Fruit fly (Drosophila melanogaster): ENCODE results near the gene CG7600.

Gene CG7600

DNA sequence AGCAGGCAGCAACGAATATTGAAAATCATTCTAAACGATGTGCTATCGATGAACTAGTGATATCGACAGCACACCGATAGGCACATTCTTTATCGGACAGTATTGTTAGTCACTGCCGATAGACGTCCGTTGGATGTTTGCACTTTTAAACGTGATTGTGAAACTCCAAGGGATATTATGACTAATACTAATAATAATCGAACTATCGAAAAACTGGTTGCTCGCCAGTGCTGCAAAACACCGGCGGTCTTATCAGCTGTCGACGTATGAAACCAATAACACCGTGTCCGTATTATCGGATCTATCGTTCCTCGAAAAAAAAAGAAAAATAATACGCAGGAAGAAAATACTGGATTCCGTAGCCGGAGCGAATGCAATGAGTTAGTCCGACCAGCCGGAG is at the start of gene CG7600, which contains the start of gene Ube3a:
CG7600 (plus strand) TSS at position 270 of the 400 bp plus-strand sequence.
Ube3a (minus strand) TSS at position 67 of the 400 bp plus-strand sequence.
- peak; percentile 53 for TF ChIP-seq noc (tag; optimal IDR thresholded peaks at IDR 0.05)

DNA sequence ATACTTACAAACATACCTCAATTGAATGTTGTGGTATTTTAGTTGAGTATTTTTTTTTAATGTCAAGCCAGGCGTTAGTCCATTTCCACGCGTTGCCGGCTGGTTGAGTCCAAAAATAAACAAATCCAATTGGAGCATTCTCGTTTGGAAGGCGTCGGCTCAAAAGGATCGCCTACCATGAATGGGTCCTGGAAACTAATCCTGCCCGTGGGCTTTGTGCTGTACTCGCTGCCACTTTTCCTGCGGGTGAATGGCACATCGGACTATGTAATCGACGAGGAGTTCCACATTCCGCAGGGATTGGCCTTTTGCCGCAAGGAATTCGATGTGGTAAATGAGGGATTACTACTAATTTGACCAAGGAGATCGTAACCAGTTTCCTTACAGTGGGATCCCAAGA is 45.7 kb upstream of the CG7600 start, which contains the start of gene Alg10:
Alg10 (plus strand) TSS at position 73 of the 400 bp plus-strand sequence.
- no peak for TF ChIP-seq noc (tag; optimal IDR thresholded peaks at IDR 0.05)

DNA sequence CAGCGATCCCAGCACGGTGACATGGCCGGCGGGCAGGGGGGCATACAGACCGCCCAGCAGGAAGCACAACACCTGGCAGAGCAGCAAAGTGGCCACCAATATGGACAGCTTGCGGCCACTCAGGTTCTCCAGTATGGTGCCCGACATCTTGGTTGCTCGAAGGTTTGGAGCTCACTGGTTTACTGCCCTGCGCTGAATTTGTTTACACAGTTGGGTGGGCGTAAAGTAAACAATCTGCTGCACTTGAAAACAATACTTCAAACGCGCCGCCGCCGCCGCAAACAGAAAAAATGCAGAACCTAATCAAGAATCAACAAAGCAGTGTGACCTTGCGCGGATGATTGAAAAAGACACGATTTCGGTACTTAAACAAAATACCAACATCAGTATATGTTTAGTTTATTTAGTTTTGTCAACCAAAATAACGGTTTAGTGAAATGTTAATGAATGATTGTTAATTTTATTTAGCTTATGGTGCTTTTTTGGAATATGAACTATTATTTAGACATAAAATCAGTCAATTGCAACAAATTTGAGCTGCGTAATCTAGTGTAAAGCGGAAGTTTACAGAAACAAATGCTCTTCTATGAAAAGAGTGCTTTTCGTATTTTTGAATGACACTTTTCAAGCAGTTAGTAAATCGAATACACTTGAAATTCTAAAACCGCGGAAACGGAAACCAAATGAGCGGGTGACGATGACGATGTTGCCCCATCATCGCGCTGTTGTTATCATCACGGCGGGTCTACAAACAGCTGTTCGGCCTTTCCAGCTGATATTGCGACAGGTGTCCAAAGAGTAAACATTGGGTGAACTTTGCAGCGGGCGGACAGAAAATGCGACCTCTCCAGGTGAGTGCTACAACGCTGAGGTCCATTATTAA is 41.0 kb upstream of the CG7600 start, which contains the start of the genes wls and Adck5:
wls (minus strand) TSS at position 327 of the 883 bp plus-strand sequence.
Adck5 (plus strand) TSS at position 519 of the 883 bp plus-strand sequence.
- TF ChIP-seq noc (tag; optimal IDR thresholded peaks at IDR 0.05), result no peak

DNA sequence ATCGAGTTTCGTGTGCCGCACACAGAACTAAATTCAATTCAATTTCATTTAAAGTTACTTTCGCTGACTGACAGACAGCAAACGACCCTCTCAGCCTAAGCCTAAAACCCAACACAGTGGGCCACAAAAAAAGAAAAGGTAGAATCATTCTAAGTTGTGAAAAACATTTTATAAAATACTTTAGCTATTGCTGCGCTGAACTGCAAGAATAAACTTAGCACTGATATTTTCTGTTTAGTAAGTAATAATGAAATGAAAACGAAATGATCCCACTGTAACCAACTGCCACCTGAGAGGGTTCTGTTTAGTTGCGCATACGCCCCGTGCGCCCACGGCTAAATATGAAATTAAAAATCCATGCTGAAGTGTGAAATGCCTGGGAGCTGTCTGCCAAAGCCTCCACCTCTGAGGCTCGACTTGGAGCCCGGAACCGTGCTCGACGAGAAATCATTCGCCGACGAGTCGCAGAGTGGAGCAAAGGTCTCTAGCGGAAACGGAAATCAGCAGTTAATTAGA is 37.5 kb upstream of the CG7600 start, which contains the start of gene CG14142:
CG14142 (plus strand) TSS at position 466 of the 516 bp plus-strand sequence.
- TF ChIP-seq noc (tag; optimal IDR thresholded peaks at IDR 0.05), result no peak

DNA sequence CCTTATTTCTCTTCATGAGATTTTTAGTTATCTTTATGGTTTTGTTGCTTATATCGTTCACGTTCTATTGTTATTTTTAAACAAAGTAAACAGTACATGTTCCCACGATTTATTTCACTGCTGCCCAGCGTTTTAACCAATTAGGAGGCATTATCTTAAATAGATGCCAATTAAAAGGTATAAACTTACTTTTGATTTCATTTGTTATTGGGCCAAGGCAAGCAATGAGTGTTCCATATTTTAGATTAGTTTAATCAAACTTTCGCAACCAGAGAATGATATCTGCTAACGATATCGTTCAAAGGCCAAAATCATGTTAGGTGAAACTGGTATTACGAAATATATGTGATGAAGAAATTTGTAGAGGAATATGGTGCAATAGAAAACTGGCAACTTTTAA is 27.6 kb upstream of the CG7600 start:
- TF ChIP-seq noc (tag; optimal IDR thresholded peaks at IDR 0.05), result no peak

DNA sequence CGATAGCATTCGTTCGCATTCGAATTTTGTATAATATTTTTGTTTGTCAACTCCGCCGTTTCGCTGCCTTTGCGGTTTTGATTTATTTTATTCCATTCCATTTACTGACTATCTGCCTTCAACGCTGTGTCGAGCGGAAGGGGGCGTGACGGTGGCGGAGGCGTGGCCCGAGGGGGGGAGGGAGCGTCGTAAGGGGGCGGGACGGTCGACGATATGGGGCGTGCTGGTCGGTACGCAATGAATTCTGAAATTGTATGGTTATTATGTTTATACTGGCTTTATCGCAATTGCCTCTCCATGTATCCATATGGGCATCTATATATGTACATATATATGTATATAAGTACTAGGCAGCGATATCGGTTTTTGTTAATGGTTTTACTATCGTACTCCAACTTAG is 26.6 kb upstream of the CG7600 start:
- no peak for TF ChIP-seq noc (tag; optimal IDR thresholded peaks at IDR 0.05)

DNA sequence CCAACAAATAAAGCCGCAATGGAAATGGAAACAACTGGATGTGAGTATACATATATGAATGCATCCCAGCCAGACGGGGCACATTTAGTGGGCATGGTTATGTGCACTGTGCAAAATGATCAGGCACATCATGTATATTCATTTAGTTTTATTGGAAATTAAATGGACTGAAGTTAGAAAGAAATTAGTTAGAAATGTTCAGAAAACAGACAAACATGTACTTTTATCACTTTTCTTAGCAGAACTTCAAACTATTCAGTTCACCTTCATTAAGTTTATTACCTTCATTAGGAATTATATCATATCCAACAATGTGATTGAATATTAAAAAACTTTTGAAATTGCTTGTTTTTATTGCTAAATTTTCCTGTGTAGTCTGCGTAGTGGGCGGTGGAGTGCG is 23.8 kb upstream of the CG7600 start:
- no peak for TF ChIP-seq noc (tag; optimal IDR thresholded peaks at IDR 0.05)

DNA sequence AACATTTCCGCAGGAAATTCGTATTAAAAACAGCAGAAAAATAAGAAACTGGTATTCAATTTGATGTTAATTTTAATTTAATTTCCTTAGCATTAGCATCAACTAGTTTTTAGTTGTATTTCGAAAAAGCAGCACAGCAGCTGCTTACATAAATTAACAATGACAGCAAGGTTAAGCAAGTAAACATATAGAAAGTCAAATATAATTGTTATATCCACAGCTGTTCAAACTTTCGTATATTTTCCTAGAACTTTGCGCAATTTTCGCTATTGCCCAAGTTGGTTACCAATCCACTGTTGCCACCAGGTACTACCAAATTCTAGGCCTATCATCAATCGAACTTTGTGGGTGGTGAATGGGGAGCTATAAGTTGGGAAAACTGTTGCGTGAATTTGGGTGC is 20.6 kb upstream of the CG7600 start:
- no peak for TF ChIP-seq noc (tag; optimal IDR thresholded peaks at IDR 0.05)

DNA sequence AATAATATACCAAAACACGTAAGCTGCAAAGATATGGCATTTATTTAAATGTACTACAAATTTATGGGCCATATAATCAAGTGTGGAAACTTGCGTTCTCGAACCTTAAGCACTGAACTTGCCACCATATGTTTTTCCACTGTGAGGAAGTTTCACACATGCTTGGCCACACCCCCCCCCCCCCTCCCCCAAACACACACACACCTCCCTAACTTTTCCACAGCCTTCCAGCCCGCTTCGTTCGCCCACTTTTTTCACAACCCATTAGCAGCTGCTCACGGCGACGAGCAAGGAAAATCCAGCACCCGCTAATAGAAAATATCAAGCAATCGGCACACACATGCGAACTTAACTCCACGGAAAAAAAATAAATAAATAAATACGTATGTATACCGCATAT is 15.3 kb upstream of the CG7600 start:
- no peak for TF ChIP-seq noc (tag; optimal IDR thresholded peaks at IDR 0.05)

DNA sequence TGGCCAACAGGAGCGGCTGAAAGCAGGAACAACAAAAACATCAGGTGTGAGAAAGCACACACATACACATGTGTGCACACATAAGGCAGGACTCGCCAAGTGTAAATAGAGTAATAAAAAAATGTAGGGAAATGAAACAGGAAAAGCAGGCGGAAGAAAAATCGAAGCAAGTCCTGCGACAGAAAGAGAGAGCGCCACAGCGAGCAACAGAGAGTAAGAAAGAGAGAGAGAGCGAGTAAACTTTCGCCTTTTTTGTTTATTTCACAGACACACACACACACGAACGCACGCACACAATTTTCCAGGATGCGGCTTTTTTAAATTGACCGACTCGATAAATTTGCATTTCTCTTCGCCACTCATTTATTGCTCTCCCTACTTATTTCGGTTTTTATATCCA is 13.7 kb upstream of the CG7600 start:
- TF ChIP-seq noc (tag; optimal IDR thresholded peaks at IDR 0.05), result no peak

DNA sequence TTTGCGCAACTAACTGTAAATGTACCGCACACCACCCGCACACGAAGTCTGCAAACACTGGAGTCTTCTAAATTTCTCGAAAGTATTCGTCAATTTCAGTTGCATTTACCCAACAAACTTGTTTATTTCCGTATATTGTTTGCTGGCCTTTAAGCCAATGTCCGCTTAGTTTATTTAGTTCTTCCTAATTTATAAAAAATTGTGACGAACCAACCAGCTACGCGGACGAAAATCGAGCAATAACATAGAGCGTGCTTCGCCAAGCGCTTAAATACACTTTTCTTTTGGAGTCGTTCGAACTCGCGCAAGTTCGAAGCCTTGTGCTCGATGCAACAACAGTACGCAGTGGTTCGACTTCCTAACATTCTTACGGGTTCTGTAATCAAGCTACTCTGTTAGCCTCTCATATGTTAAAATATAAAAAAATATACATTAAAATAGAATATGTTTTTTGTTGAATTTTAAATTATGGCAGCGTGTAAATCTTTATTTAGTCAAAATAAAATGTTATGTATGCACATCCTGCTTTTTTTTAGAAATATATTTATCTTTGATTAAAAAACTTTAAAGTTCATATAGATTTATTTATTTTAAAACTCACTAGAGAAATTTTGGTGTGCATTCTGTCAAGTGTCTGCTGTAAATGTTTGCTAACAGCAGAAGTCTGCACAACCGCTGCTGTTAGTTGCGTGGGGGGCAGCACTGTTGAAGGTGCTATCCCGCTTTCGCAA is 13.1 kb upstream of the CG7600 start, which contains the start of gene GlcAT-P:
GlcAT-P (minus strand) TSS at position 246 of the 731 bp plus-strand sequence.
- TF ChIP-seq noc (tag; optimal IDR thresholded peaks at IDR 0.05), result peak; percentile 71

DNA sequence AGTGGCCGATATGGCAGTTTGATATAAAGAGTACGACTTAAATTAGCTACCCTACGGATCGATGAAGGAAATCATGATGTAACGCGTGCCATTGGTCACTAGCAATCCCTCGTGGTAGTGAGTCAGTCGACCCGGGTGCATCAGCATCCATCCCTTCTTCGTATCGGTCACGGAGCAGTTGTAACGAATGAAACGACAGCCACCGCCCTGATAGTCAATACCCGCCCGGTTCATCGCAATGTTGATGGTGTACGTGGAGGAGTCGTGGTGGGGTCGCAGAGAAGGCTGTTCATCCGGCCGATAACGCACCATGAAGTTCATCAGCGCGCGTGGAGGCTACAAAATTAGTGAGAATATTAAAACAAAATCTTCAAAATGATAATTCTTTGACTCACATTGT is 12.2 kb upstream of the CG7600 start:
- TF ChIP-seq noc (tag; optimal IDR thresholded peaks at IDR 0.05), result no peak

DNA sequence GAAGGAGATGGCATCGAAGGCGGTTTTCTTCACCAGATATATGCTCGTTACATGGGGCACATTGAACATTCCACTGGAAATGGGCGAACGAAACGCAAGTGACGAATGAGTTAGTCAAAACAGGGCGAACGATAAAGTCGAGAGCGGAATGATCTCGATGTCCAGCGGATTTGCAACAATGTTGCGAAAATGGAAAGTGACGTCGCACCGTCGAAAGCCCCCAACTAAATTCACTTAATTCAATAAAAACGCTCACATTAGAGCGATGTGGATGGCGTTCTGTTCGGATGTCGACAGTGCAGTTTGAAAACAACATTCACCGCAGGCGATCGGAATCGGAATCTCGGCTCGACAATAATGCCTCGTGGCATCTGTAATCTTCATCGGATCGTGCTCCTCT is 11.3 kb upstream of the CG7600 start, which contains the start of gene CG7607:
CG7607 (plus strand) TSS at position 301 of the 400 bp plus-strand sequence.
- TF ChIP-seq noc (tag; optimal IDR thresholded peaks at IDR 0.05), result no peak

DNA sequence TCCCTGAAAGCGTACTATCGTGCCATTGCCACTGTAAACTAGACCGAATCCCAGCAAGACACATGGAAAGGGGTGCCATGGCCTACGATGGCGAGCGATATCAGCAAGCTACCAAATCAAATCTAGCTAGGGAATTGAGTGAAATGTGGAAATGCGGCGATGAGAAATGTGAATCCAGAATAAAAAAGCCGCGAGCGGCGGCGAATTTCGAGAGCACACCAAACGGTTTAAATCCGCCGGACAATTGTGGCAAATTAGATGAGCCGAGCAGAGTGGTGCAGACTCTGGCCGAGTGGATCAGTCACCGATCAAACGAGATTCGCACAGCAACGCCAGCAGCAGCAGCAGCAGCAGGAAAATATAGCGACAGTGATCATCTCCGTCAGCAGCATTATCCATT is 9.5 kb upstream of the CG7600 start, which contains the start of gene nkt:
nkt (plus strand) TSS at position 301 of the 400 bp plus-strand sequence.
- no peak for TF ChIP-seq noc (tag; optimal IDR thresholded peaks at IDR 0.05)

DNA sequence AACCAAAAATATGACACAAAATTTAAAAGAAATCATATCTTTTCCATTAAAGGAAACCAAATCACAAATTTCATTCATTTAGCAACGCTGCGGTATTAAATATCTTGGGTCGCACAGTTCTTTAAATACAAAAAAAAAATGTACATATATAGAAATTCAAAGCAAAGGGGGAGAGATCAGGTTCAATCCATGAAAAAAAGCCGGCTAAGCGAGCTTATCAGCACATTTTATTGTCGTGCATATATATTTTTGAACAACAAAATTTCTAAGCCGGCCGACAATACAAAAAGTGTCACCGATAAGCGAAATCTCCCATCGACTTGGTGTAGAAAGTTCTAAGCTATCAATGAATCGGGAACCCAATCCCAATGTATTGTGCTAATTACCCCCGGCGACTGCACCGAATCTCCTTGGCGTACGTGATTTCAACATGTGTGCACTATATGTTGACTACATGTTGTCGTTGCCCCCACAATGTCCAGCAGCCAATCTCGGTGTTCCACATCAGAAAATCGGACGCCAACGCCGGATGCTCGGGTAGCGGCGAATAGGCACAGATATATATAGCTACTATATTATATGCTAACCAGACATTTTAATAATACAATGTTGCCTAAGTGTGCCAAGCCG is 6.7 kb upstream of the CG7600 start:
- TF ChIP-seq noc (tag; optimal IDR thresholded peaks at IDR 0.05), result peak; percentile 24
